Worm (Caenorhabditis elegans): Measurements from ENCODE around the gene dhcr-24.

DNA sequence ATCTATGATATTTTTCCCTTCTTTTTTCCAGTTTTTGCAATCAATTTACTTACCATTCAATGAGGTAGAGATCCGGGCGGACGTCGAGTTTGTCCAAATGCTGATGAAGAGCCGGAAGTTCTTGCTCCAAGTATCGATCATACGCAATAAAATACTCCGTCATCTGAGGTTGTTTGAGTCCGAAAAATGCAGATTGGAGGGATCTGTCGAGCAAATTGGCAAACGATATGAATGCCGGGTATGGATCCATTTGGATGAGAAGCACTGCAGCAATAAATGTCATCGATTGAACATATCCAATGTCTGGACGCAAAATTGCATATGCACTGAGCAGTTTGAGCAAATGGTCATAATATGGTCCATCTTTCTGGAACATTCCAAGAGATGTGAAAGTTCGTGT lies 36.8 kb downstream of the dhcr-24 start:
- TF ChIP-seq elt-3 (tag; optimal IDR thresholded peaks at IDR 0.05) (no peak), ztf-4 (tag; optimal IDR thresholded peaks at IDR 0.05) (no peak), nhr-43 (tag; optimal IDR thresholded peaks at IDR 0.05; ENCODE audit: poor library complexity, severe bottlenecking) (no peak), skn-1 (tag; optimal IDR thresholded peaks at IDR 0.05) (no peak), jun-1 (tag; optimal IDR thresholded peaks at IDR 0.05) (no peak), nhr-77 (tag; optimal IDR thresholded peaks at IDR 0.05) (no peak), ceh-82 (tag; optimal IDR thresholded peaks at IDR 0.05) (no peak), fos-1 (tag; optimal IDR thresholded peaks at IDR 0.05) (no peak), unc-39 (tag; optimal IDR thresholded peaks at IDR 0.05) (no peak), nhr-11 (tag; optimal IDR thresholded peaks at IDR 0.05) (no peak), unc-62 (GFP tag; optimal IDR thresholded peaks at IDR 0.05) (no peak), lin-15B (tag; optimal IDR thresholded peaks at IDR 0.05) (no peak)
